Worm (Caenorhabditis elegans) whole organism, late embryonic: Measurements from ENCODE around the gene C18D4.6.

Experiments
- C08G9.2 ChIP-seq: sonication (generic microtip); optimal IDR thresholded peaks from 2 replicates; lab custom pipeline; 2016; ENCODE audit warnings: mild to moderate bottlenecking, missing genetic modification characterization, moderate library complexity, missing compliant biosample characterization
- ahr-1 ChIP-seq: sonication (generic microtip); optimal IDR thresholded peaks from 2 replicates; lab custom pipeline; 2016; ENCODE audit warnings: missing genetic modification characterization, missing compliant biosample characterization
- ceh-14 ChIP-seq: sonication (generic microtip); optimal IDR thresholded peaks from 2 replicates; lab custom pipeline; 2016; ENCODE audit warnings: missing genotype, missing genetic modification characterization, missing compliant biosample characterization
- ceh-2 ChIP-seq: sonication (generic microtip); optimal IDR thresholded peaks from 2 replicates; lab custom pipeline; 2016; ENCODE audit warnings: missing genotype, missing genetic modification characterization, missing compliant biosample characterization
- ceh-22 ChIP-seq: sonication (generic microtip); optimal IDR thresholded peaks from 2 replicates; lab custom pipeline; 2017; ENCODE audit warnings: missing biosample characterization, missing genetic modification characterization
- ceh-6 ChIP-seq: fragments of 200-800 bp; sonication (Bioruptor generic); optimal IDR thresholded peaks from 2 replicates; lab custom pipeline; 2018; ENCODE audit warnings: mild to moderate bottlenecking, missing genetic modification characterization, missing compliant biosample characterization
- ceh-9 ChIP-seq: sonication (generic microtip); optimal IDR thresholded peaks from 2 replicates; lab custom pipeline; 2016; ENCODE audit warnings: mild to moderate bottlenecking, missing genetic modification characterization, inconsistent platforms, missing compliant biosample characterization
- che-1 ChIP-seq: sonication (generic microtip); optimal IDR thresholded peaks from 2 replicates; lab custom pipeline; 2016; ENCODE audit warnings: mild to moderate bottlenecking, missing genetic modification characterization, missing compliant biosample characterization
- dmd-4 ChIP-seq: sonication (generic microtip); optimal IDR thresholded peaks from 2 replicates; lab custom pipeline; 2016; ENCODE audit warnings: borderline replicate concordance, missing genetic modification characterization, missing compliant biosample characterization
- elt-4 ChIP-seq: sonication (generic microtip); optimal IDR thresholded peaks from 2 replicates; lab custom pipeline; 2016; ENCODE audit warnings: missing genetic modification characterization, missing compliant biosample characterization
- ets-4 ChIP-seq: sonication (generic microtip); optimal IDR thresholded peaks from 2 replicates; lab custom pipeline; 2016; ENCODE audit warnings: missing genetic modification characterization, missing compliant biosample characterization
- fax-1 ChIP-seq: sonication (generic microtip); optimal IDR thresholded peaks from 2 replicates; lab custom pipeline; 2016; ENCODE audit warnings: missing genotype, missing genetic modification characterization, missing compliant biosample characterization
- fkh-10 ChIP-seq: fragments of 150-350 bp; optimal IDR thresholded peaks from 2 replicates; lab custom pipeline; 2014; ENCODE audit warnings: missing biosample characterization, missing genetic modification reagents, missing genetic modification characterization
- fkh-6 ChIP-seq: sonication (generic microtip); optimal IDR thresholded peaks from 2 replicates; lab custom pipeline; 2016; ENCODE audit warnings: missing genetic modification characterization, missing compliant biosample characterization
- hlh-13 ChIP-seq: fragments of 200-800 bp; sonication (Bioruptor generic); optimal IDR thresholded peaks from 2 replicates; lab custom pipeline; 2018; ENCODE audit warnings: mild to moderate bottlenecking, missing genetic modification characterization, missing compliant biosample characterization
- hlh-30 ChIP-seq: sonication (generic microtip); optimal IDR thresholded peaks from 2 replicates; lab custom pipeline; 2017; ENCODE audit warnings: antibody characterized with exemption, missing genetic modification characterization, missing compliant biosample characterization; ENCODE audit not compliant: insufficient read depth
- hlh-6 ChIP-seq: sonication (generic microtip); optimal IDR thresholded peaks from 2 replicates; lab custom pipeline; 2016; ENCODE audit warnings: missing genotype, missing genetic modification characterization, missing compliant biosample characterization
- hlh-8 ChIP-seq: sonication (generic microtip); optimal IDR thresholded peaks from 2 replicates; lab custom pipeline; 2016; ENCODE audit warnings: missing genotype, missing genetic modification characterization, missing compliant biosample characterization
- madf-2 ChIP-seq: sonication (generic microtip); optimal IDR thresholded peaks from 2 replicates; lab custom pipeline; 2017; ENCODE audit warnings: missing genetic modification characterization, missing compliant biosample characterization
- mec-3 ChIP-seq: sonication (generic microtip); optimal IDR thresholded peaks from 2 replicates; lab custom pipeline; 2016; ENCODE audit warnings: borderline replicate concordance, missing genetic modification characterization, missing compliant biosample characterization
- nhr-11 ChIP-seq: fragments of 150-350 bp; optimal IDR thresholded peaks from 2 replicates; lab custom pipeline; 2014; ENCODE audit warnings: missing biosample characterization, missing genetic modification characterization
- odd-2 ChIP-seq: sonication (generic microtip); optimal IDR thresholded peaks from 2 replicates; lab custom pipeline; 2017; ENCODE audit warnings: antibody characterized with exemption, mild to moderate bottlenecking, missing genetic modification characterization, missing compliant biosample characterization
- pag-3 ChIP-seq: sonication (generic microtip); optimal IDR thresholded peaks from 2 replicates; lab custom pipeline; 2016; ENCODE audit warnings: missing compliant biosample characterization, missing genetic modification characterization, borderline replicate concordance
- pat-9 ChIP-seq: fragments of 200-800 bp; sonication (Bioruptor generic); optimal IDR thresholded peaks from 2 replicates; lab custom pipeline; 2018; ENCODE audit warnings: mild to moderate bottlenecking, missing genetic modification characterization, moderate library complexity, missing compliant biosample characterization
- pha-2 ChIP-seq: sonication (generic microtip); optimal IDR thresholded peaks from 2 replicates; lab custom pipeline; 2017; ENCODE audit warnings: mild to moderate bottlenecking, missing genetic modification characterization, missing compliant biosample characterization
- pha-4 ChIP-seq: fragments of 150-350 bp; optimal IDR thresholded peaks from 2 replicates; lab custom pipeline; 2018; ENCODE audit warnings: missing biosample characterization, missing genetic modification reagents, missing genetic modification characterization
- ref-2 ChIP-seq: sonication (generic microtip); optimal IDR thresholded peaks from 2 replicates; lab custom pipeline; 2016; ENCODE audit warnings: missing genetic modification characterization, missing compliant biosample characterization
- rnt-1 ChIP-seq: sonication (generic microtip); optimal IDR thresholded peaks from 2 replicates; lab custom pipeline; 2016; ENCODE audit warnings: missing genetic modification characterization, missing compliant biosample characterization
- sdc-2 ChIP-seq: sonication (generic microtip); optimal IDR thresholded peaks from 2 replicates; lab custom pipeline; 2016; ENCODE audit warnings: missing genotype, missing genetic modification characterization, missing compliant biosample characterization
- syd-9 ChIP-seq: sonication (generic microtip); optimal IDR thresholded peaks from 2 replicates; lab custom pipeline; 2016; ENCODE audit warnings: mild to moderate bottlenecking, missing genetic modification characterization, moderate library complexity, missing compliant biosample characterization
- tbx-2 ChIP-seq: sonication (generic microtip); optimal IDR thresholded peaks from 2 replicates; lab custom pipeline; 2016; ENCODE audit warnings: missing genetic modification characterization, missing compliant biosample characterization
- unc-3 ChIP-seq, 2 experiments: fragments of 200-800 bp in 1 of 2; sonication (Bioruptor generic) in 1 of 2; sonication (generic microtip) in 1 of 2; conservative IDR thresholded peaks in 1 of 2; optimal IDR thresholded peaks in 1 of 2; 2 replicates each; pipeline versions ENCODE4 v1.3.6 to Lab custom; 2016 to 2022; ENCODE audit warnings: missing compliant biosample characterization in 2 of 2, missing genetic modification characterization in 2 of 2, missing genetic modification reagents in 1 of 2
- unc-42 ChIP-seq: sonication (generic microtip); optimal IDR thresholded peaks from 2 replicates; lab custom pipeline; 2016; ENCODE audit warnings: missing genotype, missing genetic modification characterization, missing compliant biosample characterization
- unc-55 ChIP-seq: sonication (generic microtip); optimal IDR thresholded peaks from 2 replicates; lab custom pipeline; 2017; ENCODE audit warnings: missing biosample characterization, missing genetic modification reagents, missing genetic modification characterization
- unc-86 ChIP-seq: sonication (generic microtip); optimal IDR thresholded peaks from 2 replicates; lab custom pipeline; 2016; ENCODE audit warnings: missing genetic modification characterization, missing compliant biosample characterization
- zip-5 ChIP-seq: sonication (generic microtip); optimal IDR thresholded peaks from 2 replicates; lab custom pipeline; 2016; ENCODE audit warnings: missing genetic modification characterization, missing compliant biosample characterization
- ztf-16 ChIP-seq: sonication (generic microtip); optimal IDR thresholded peaks from 2 replicates; lab custom pipeline; 2017; ENCODE audit warnings: missing genetic modification characterization, missing compliant biosample characterization

Gene C18D4.6

ce11 chrV:17558946-17559345 lies 20.8 kb upstream of the C18D4.6 start, which contains the start of gene fbxa-172:
fbxa-172 (plus strand) TSS chrV:17559246.
- no peak for TF ChIP-seq mec-3 (tag; lab: Kevin White, UChicago)
- no peak for TF ChIP-seq hlh-30 (tag; lab: Kevin White, UChicago)
- TF ChIP-seq unc-42: no peak
- TF ChIP-seq C08G9.2 (tag; lab: Kevin White, UChicago): no peak
- no peak for TF ChIP-seq ceh-22
- TF ChIP-seq madf-2 (tag; lab: Kevin White, UChicago): no peak
- no peak for TF ChIP-seq dmd-4 (tag; lab: Kevin White, UChicago)
- TF ChIP-seq fkh-6: no peak
- TF ChIP-seq odd-2: no peak
- TF ChIP-seq zip-5 (tag; lab: Kevin White, UChicago): no peak
- TF ChIP-seq hlh-8 (tag; lab: Kevin White, UChicago): no peak
- TF ChIP-seq ets-4: no peak
- no peak for TF ChIP-seq pag-3 (tag; lab: Kevin White, UChicago)
- no peak for TF ChIP-seq che-1
- no peak for TF ChIP-seq pat-9 (tag; lab: Kevin White, UChicago)

- no peak for TF ChIP-seq ztf-16
- TF ChIP-seq ahr-1 (tag; lab: Kevin White, UChicago): no peak
- TF ChIP-seq ceh-22: no peak
- no peak for TF ChIP-seq rnt-1 (tag; lab: Kevin White, UChicago)
- TF ChIP-seq hlh-13 (GFP tag; lab: Kevin White, UChicago): no peak
- TF ChIP-seq ceh-2: no peak
- no peak for TF ChIP-seq fkh-6
- no peak for TF ChIP-seq pha-4 (tag; lab: Kevin White, UChicago)
- TF ChIP-seq hlh-6 (tag; lab: Kevin White, UChicago): no peak
- no peak for TF ChIP-seq pha-2 (tag; lab: Kevin White, UChicago)
- no peak for TF ChIP-seq ceh-9 (tag; lab: Kevin White, UChicago)
- TF ChIP-seq unc-55 (GFP tag; lab: Kevin White, UChicago): no peak
- TF ChIP-seq fkh-10 (GFP tag; lab: Kevin White, UChicago): no peak
- TF ChIP-seq unc-86 (tag; lab: Kevin White, UChicago): no peak
- no peak for TF ChIP-seq dmd-4 (tag; lab: Kevin White, UChicago)
Observed at ce11 chrV:17558377-17558776, 20.2 kb upstream of the C18D4.6 start, which contains the start of gene fbxa-174. fbxa-174 (minus strand) TSS chrV:17558477.

- TF ChIP-seq elt-4 (no peak), fax-1 (tag; lab: Kevin White, UChicago) (no peak), ceh-2 (no peak), ceh-14 (no peak), ceh-9 (tag; lab: Kevin White, UChicago) (no peak), syd-9 (tag; lab: Kevin White, UChicago) (no peak), ref-2 (tag; lab: Kevin White, UChicago) (no peak), pha-2 (tag; lab: Kevin White, UChicago) (no peak), fkh-6 (no peak), unc-3 (GFP tag; conservative IDR thresholded peaks at IDR 0.05; lab: Robert Waterston, UW) (no peak), unc-3 (tag; optimal IDR thresholded peaks at IDR 0.05; lab: Kevin White, UChicago) (no peak), che-1 (no peak)
Observed at ce11 chrV:17552759-17553158, 14.6 kb upstream of the C18D4.6 start, which contains the start of gene C38D9.8. C38D9.8 (minus strand) TSS chrV:17552859.

- no peak for TF ChIP-seq ztf-16
- TF ChIP-seq tbx-2: no peak
- no peak for TF ChIP-seq ref-2 (tag; lab: Kevin White, UChicago)
- TF ChIP-seq, all 69 proteins: peak for 0
Observed at ce11 chrV:17551396-17551795, 13.2 kb upstream of the C18D4.6 start.

DNA sequence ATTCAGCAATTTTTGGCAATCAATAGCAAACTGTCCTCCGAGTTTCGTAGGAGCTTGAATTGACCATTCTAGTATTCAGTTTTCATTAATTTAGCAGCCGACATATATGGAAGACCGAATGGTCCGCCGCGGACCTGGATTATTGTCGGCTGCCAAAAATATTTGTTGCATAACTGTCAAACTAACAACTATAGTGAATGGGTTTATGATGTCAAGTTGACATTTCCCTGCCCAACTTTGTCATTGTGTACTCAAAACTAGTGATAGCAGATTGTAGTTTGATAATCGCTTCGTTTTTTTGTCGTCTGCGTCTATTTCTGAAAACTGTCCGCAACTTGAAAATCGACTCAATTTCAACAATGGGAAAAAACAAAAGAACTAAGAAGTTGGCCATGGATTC lies 11.2 kb upstream of the C18D4.6 start, which contains the start of gene fbxa-176:
TSS of gene fbxa-176 (plus strand) at position 314 of the 400 bp plus-strand sequence.
- TF ChIP-seq nhr-11 (tag; lab: Kevin White, UChicago) (no peak), sdc-2 (tag; lab: Kevin White, UChicago) (no peak), ceh-6 (no peak)
